Fruit fly (Drosophila melanogaster) whole organism, adult: Measurements from ENCODE around the gene Trax.

Experiments
- CG11617 ChIP-seq: fragments of 200-800 bp; sonication (Bioruptor generic); optimal IDR thresholded peaks from 2 replicates; lab custom pipeline; 2017; ENCODE audit warnings: mild to moderate bottlenecking, missing biosample characterization, missing genetic modification reagents, missing genetic modification characterization
- CG12768 ChIP-seq: fragments of 200-800 bp; sonication (Bioruptor generic); optimal IDR thresholded peaks from 2 replicates; lab custom pipeline; 2017; ENCODE audit warnings: missing biosample characterization, missing genetic modification characterization, mild to moderate bottlenecking, moderate library complexity, missing genetic modification reagents
- CG14711 ChIP-seq: fragments of 200-800 bp; sonication (Bioruptor generic); optimal IDR thresholded peaks from 2 replicates; lab custom pipeline; 2018; ENCODE audit warnings: missing biosample characterization, mild to moderate bottlenecking, missing genetic modification characterization, moderate library complexity
- CG1620 ChIP-seq: fragments of 200-800 bp; sonication (Bioruptor generic); optimal IDR thresholded peaks from 2 replicates; lab custom pipeline; 2016; ENCODE audit warnings: missing biosample characterization, missing genetic modification characterization
- CG33017 ChIP-seq: fragments of 200-800 bp; sonication (Bioruptor generic); optimal IDR thresholded peaks from 2 replicates; lab custom pipeline; 2018; ENCODE audit warnings: missing biosample characterization, mild to moderate bottlenecking, missing genetic modification characterization, moderate library complexity
- CG5204 ChIP-seq: fragments of 200-800 bp; sonication (Bioruptor generic); optimal IDR thresholded peaks from 2 replicates; lab custom pipeline; 2016; ENCODE audit warnings: missing biosample characterization, missing genetic modification characterization
- CG7045 ChIP-seq: fragments of 200-800 bp; sonication (Bioruptor generic); optimal IDR thresholded peaks from 2 replicates; lab custom pipeline; 2017; ENCODE audit warnings: missing biosample characterization, mild to moderate bottlenecking, missing genetic modification characterization
- CG7101 ChIP-seq: fragments of 200-800 bp; sonication (Bioruptor generic); optimal IDR thresholded peaks from 2 replicates; lab custom pipeline; 2018; ENCODE audit warnings: missing biosample characterization, mild to moderate bottlenecking, missing genetic modification characterization, moderate library complexity
- Clk ChIP-seq: fragments of 200-800 bp; sonication (Bioruptor generic); optimal IDR thresholded peaks from 2 replicates; lab custom pipeline; 2017; ENCODE audit warnings: missing biosample characterization, missing genetic modification characterization
- Crg-1 ChIP-seq: fragments of 200-800 bp; sonication (Bioruptor generic); optimal IDR thresholded peaks from 2 replicates; lab custom pipeline; 2016; ENCODE audit warnings: missing biosample characterization, missing genetic modification characterization
- Hr96 ChIP-seq: fragments of 200-800 bp; sonication (Bioruptor generic); optimal IDR thresholded peaks from 2 replicates; lab custom pipeline; 2016; ENCODE audit warnings: missing biosample characterization, missing genetic modification characterization
- Mnt ChIP-seq: fragments of 200-800 bp; sonication (Bioruptor generic); optimal IDR thresholded peaks from 2 replicates; lab custom pipeline; 2016; ENCODE audit warnings: missing biosample characterization, mild to moderate bottlenecking, missing genetic modification characterization
- bab1 ChIP-seq: fragments of 200-800 bp; sonication (Bioruptor generic); optimal IDR thresholded peaks from 3 replicates; lab custom pipeline; 2019; ENCODE audit warnings: missing biosample characterization, mild to moderate bottlenecking, missing genetic modification characterization, moderate library complexity
- cic ChIP-seq: fragments of 200-800 bp; sonication (Bioruptor generic); optimal IDR thresholded peaks from 2 replicates; lab custom pipeline; 2017; ENCODE audit warnings: missing biosample characterization, mild to moderate bottlenecking, missing genetic modification characterization, moderate library complexity
- cnc ChIP-seq, 2 experiments: fragments of >200 bp; optimal IDR thresholded peaks; 2 replicates each; lab custom pipeline; 2017
- kay ChIP-seq: fragments of 200-800 bp; sonication (Bioruptor generic); peaks from one replicate; lab custom pipeline; 2016; ENCODE audit warnings: missing biosample characterization, missing genetic modification characterization, borderline replicate concordance
- ovo ChIP-seq: fragments of 200-800 bp; sonication (Bioruptor generic); optimal IDR thresholded peaks from 2 replicates; lab custom pipeline; 2016; ENCODE audit warnings: missing biosample characterization, missing genetic modification characterization
- pad ChIP-seq: fragments of 200-800 bp; sonication (Bioruptor generic); optimal IDR thresholded peaks from 3 replicates; lab custom pipeline; 2017; ENCODE audit warnings: missing biosample characterization, missing genetic modification characterization, mild to moderate bottlenecking, moderate library complexity, missing genetic modification reagents
- tj ChIP-seq: fragments of 200-800 bp; sonication (Bioruptor generic); optimal IDR thresholded peaks from 3 replicates; lab custom pipeline; 2017; ENCODE audit warnings: missing biosample characterization, mild to moderate bottlenecking, missing genetic modification characterization, moderate library complexity
- toe ChIP-seq: fragments of 200-800 bp; sonication (Bioruptor generic); optimal IDR thresholded peaks from 2 replicates; lab custom pipeline; 2016; ENCODE audit warnings: missing biosample characterization, missing genetic modification characterization

Gene Trax

dm6 chr3R:15328083-15328779 is 33.3 kb upstream of the Trax start, which contains the start of the genes CG6236 and ea:
Gene CG6236 (minus strand): TSS chr3R:15328269.
Gene ea (plus strand): TSS chr3R:15328729.
- TF ChIP-seq ovo (GFP tag; lab: Kevin White, UChicago), result peak; percentile 43
- TF ChIP-seq CG7045 (GFP tag; lab: Kevin White, UChicago), result no peak

- TF ChIP-seq bab1 (GFP tag; lab: Kevin White, UChicago), result peak; percentile 30
- peak; percentile 36 for TF ChIP-seq Mnt (GFP tag; lab: Kevin White, UChicago)
- TF ChIP-seq CG1620 (GFP tag; lab: Kevin White, UChicago), result peak; percentile 46
- peak; percentile 57 for TF ChIP-seq CG7101 (tag; lab: Kevin White, UChicago)
- TF ChIP-seq CG14711, result peak; percentile 43
- no peak for TF ChIP-seq CG11617 (GFP tag; lab: Kevin White, UChicago)
- no peak for TF ChIP-seq CG5204
These were observed 31.0 kb upstream of the Trax start, which contains the start of gene mRpL9 for dm6 chr3R:15330472-15330871. Gene mRpL9 (plus strand): TSS chr3R:15330738.

- peak; percentile 40 for TF ChIP-seq CG14711
- no peak for TF ChIP-seq CG5204
- no peak for TF ChIP-seq CG33017
- peak; percentile 66 for TF ChIP-seq pad (GFP tag; lab: Kevin White, UChicago)
- TF ChIP-seq CG1620 (GFP tag; lab: Kevin White, UChicago), result peak; percentile 65
- peak; percentile 60 for TF ChIP-seq Crg-1 (GFP tag; lab: Kevin White, UChicago)
- TF ChIP-seq CG12768 (GFP tag; lab: Kevin White, UChicago), result no peak
- peak; percentile 79 for TF ChIP-seq bab1 (GFP tag; lab: Kevin White, UChicago)
- peak; percentile 99 for TF ChIP-seq Mnt (GFP tag; lab: Kevin White, UChicago)
- TF ChIP-seq toe, result no peak
- no peak for TF ChIP-seq kay
- no peak for TF ChIP-seq Hr96 (GFP tag; lab: Kevin White, UChicago)
- no peak for TF ChIP-seq tj
- peak; percentile 44 for TF ChIP-seq CG7101 (tag; lab: Kevin White, UChicago)
- peak; percentile 51 for TF ChIP-seq cic (GFP tag; lab: Kevin White, UChicago)
- TF ChIP-seq ovo (GFP tag; lab: Kevin White, UChicago), result no peak
- peak; percentile 42 for TF ChIP-seq CG11617 (GFP tag; lab: Kevin White, UChicago)
- TF ChIP-seq CG7045 (GFP tag; lab: Kevin White, UChicago), result no peak
These were observed 28.5 kb upstream of the Trax start, which contains the start of the genes Fkbp39 and Cyfip for dm6 chr3R:15332994-15333393. Gene Fkbp39 (minus strand): TSS chr3R:15333133. Gene Cyfip (plus strand): TSS chr3R:15333266.

dm6 chr3R:15339111-15339510 is 22.4 kb upstream of the Trax start:
- TF ChIP-seq Mnt (GFP tag; lab: Kevin White, UChicago), result no peak
- TF ChIP-seq pad (GFP tag; lab: Kevin White, UChicago), result no peak
- TF ChIP-seq CG14711, result no peak
- TF ChIP-seq CG7101 (tag; lab: Kevin White, UChicago), result no peak
- no peak for TF ChIP-seq CG12768 (GFP tag; lab: Kevin White, UChicago)
- no peak for TF ChIP-seq Clk
- no peak for TF ChIP-seq ovo (GFP tag; lab: Kevin White, UChicago)
- TF ChIP-seq cnc (optimal IDR thresholded peaks at IDR 0.05; lab: Kevin White, UChicago), result no peak
- TF ChIP-seq CG5204, result no peak
- no peak for TF ChIP-seq kay
- TF ChIP-seq CG11617 (GFP tag; lab: Kevin White, UChicago), result no peak
- no peak for TF ChIP-seq CG33017
- TF ChIP-seq toe, result no peak
- TF ChIP-seq cic (GFP tag; lab: Kevin White, UChicago), result no peak
- TF ChIP-seq tj, result no peak

- TF ChIP-seq bab1 (GFP tag; lab: Kevin White, UChicago) (peak; percentile 5), pad (GFP tag; lab: Kevin White, UChicago) (no peak), ovo (GFP tag; lab: Kevin White, UChicago) (peak; percentile 43), Clk (no peak), CG11617 (GFP tag; lab: Kevin White, UChicago) (peak; percentile 1)
These were observed 21.3 kb upstream of the Trax start, which contains the start of gene SerRS-m for dm6 chr3R:15340052-15340732. Gene SerRS-m (plus strand): TSS chr3R:15340667.

dm6 chr3R:15342432-15342925 is 19.0 kb upstream of the Trax start:
- peak; percentile 94 for TF ChIP-seq tj
- TF ChIP-seq ovo (GFP tag; lab: Kevin White, UChicago), result no peak
- TF ChIP-seq CG12768 (GFP tag; lab: Kevin White, UChicago), result peak; percentile 0
- peak; percentile 3 for TF ChIP-seq CG7045 (GFP tag; lab: Kevin White, UChicago)
- TF ChIP-seq kay, result no peak
- TF ChIP-seq Crg-1 (GFP tag; lab: Kevin White, UChicago), result no peak
